Fruit fly (Drosophila melanogaster) whole organism, embryonic: ENCODE data around the gene Reepl1.

Experiments
- CG17186 ChIP-seq: fragments of 200-800 bp; sonication (Bioruptor generic); optimal IDR thresholded peaks from 3 replicates; lab custom pipeline; 2017; ENCODE audit warnings: missing biosample characterization, missing genetic modification reagents, missing genetic modification characterization
- CG4360 ChIP-seq: fragments of 200-800 bp; sonication (Bioruptor generic); IDR thresholded peaks from 2 replicates; pipeline ENCODE4 v1.3.6; 2022; ENCODE audit warnings: missing biosample characterization, missing genetic modification characterization
- CG6272 ChIP-seq: fragments of 200-800 bp; sonication (Bioruptor generic); IDR thresholded peaks from 2 replicates; pipeline ENCODE4 v1.3.6; 2022; ENCODE audit warnings: missing biosample characterization, missing genetic modification characterization
- ERR ChIP-seq: fragments of 200-800 bp; sonication (Bioruptor generic); optimal IDR thresholded peaks from 2 replicates; lab custom pipeline; 2016; ENCODE audit warnings: missing biosample characterization, missing genetic modification characterization
- nau ChIP-seq: fragments of 200-800 bp; sonication (Bioruptor generic); optimal IDR thresholded peaks from 3 replicates; lab custom pipeline; 2017; ENCODE audit warnings: missing biosample characterization, mild to moderate bottlenecking, missing genetic modification characterization, missing genetic modification reagents
- trem ChIP-seq: fragments of 200-800 bp; optimal IDR thresholded peaks from 3 replicates; lab custom pipeline; 2019; ENCODE audit warnings: missing biosample characterization, mild to moderate bottlenecking, missing genetic modification characterization, moderate library complexity

Gene Reepl1

dm6 chrX:11622649-11623425 lies 50.3 kb downstream of the Reepl1 start (continued):
- TF ChIP-seq ERR (no peak), CG4360 (GFP tag; lab: Robert Waterston, UW) (0 out of 2 replicates have a peak, but pooled peaks have one; percentile 13), CG6272 (GFP tag; lab: Robert Waterston, UW) (peak; percentile 43; the same call in 1 of the 2 replicates), CG17186 (GFP tag; lab: Kevin White, UChicago) (no peak), trem (peak; percentile 7), nau (GFP tag; lab: Kevin White, UChicago) (peak; percentile 9)
